Fruit fly (Drosophila melanogaster) whole organism, embryonic: ENCODE data around the gene CG5969.

Experiments
- ATbp ChIP-seq: fragments of 200-800 bp; sonication (Bioruptor generic); optimal IDR thresholded peaks from 2 replicates; lab custom pipeline; 2017; ENCODE audit warnings: missing biosample characterization, mild to moderate bottlenecking, missing genetic modification characterization, missing genetic modification reagents
- CG10543 ChIP-seq: fragments of 200-800 bp; sonication (Bioruptor generic); optimal IDR thresholded peaks from 3 replicates; lab custom pipeline; 2017; ENCODE audit warnings: missing biosample characterization, mild to moderate bottlenecking, missing genetic modification characterization, moderate library complexity
- CG11696 ChIP-seq: fragments of 200-800 bp; sonication (Bioruptor generic); IDR thresholded peaks from 2 replicates; pipeline ENCODE4 v1.3.6; 2022; ENCODE audit warnings: missing biosample characterization, missing genetic modification characterization
- CG14860 ChIP-seq: fragments of 200-800 bp; sonication (Bioruptor generic); IDR thresholded peaks from 3 replicates; pipeline ENCODE4 v1.3.6; 2022; ENCODE audit warnings: missing biosample characterization, missing genetic modification characterization; ENCODE audit not compliant: partially characterized antibody
- CG17829 ChIP-seq: fragments of 200-800 bp; optimal IDR thresholded peaks from 2 replicates; lab custom pipeline; 2019; ENCODE audit warnings: missing biosample characterization, mild to moderate bottlenecking, missing genetic modification characterization, moderate library complexity
- CG18262 ChIP-seq: fragments of 200-800 bp; optimal IDR thresholded peaks from 3 replicates; lab custom pipeline; 2019; ENCODE audit warnings: missing biosample characterization, mild to moderate bottlenecking, missing genetic modification characterization, moderate library complexity
- CG4282 ChIP-seq: fragments of 200-800 bp; sonication (Bioruptor generic); optimal IDR thresholded peaks from 2 replicates; lab custom pipeline; 2016; ENCODE audit warnings: missing biosample characterization, missing genetic modification characterization
- CG4328 ChIP-seq: fragments of 200-800 bp; sonication (Bioruptor generic); optimal IDR thresholded peaks from 3 replicates; lab custom pipeline; 2017; ENCODE audit warnings: missing biosample characterization, missing genetic modification reagents, missing genetic modification characterization
- CG4854 ChIP-seq: fragments of 200-800 bp; sonication (Bioruptor generic); optimal IDR thresholded peaks from 2 replicates; lab custom pipeline; 2016; ENCODE audit warnings: missing biosample characterization, missing genetic modification characterization, inconsistent platforms
- CG6254 ChIP-seq: fragments of 200-800 bp; sonication (Bioruptor generic); optimal IDR thresholded peaks from 3 replicates; lab custom pipeline; 2017; ENCODE audit warnings: mild to moderate bottlenecking, missing biosample characterization, missing genetic modification reagents, missing genetic modification characterization
- CG8281 ChIP-seq: fragments of 200-800 bp; sonication (Bioruptor generic); optimal IDR thresholded peaks from 2 replicates; lab custom pipeline; 2018; ENCODE audit warnings: missing biosample characterization, mild to moderate bottlenecking, missing genetic modification characterization, moderate library complexity
- CG9727 ChIP-seq: fragments of 200-800 bp; sonication (Bioruptor generic); optimal IDR thresholded peaks from 3 replicates; lab custom pipeline; 2017; ENCODE audit warnings: missing biosample characterization, mild to moderate bottlenecking, missing genetic modification characterization
- Doc3 ChIP-seq: fragments of 200-800 bp; sonication (Bioruptor generic); IDR thresholded peaks from 3 replicates; pipeline ENCODE4 v1.3.6; 2022; ENCODE audit warnings: missing biosample characterization, missing genetic modification characterization; ENCODE audit not compliant: partially characterized antibody
- Dref ChIP-seq: fragments of 200-800 bp; sonication (Bioruptor generic); IDR thresholded peaks from 2 replicates; pipeline ENCODE4 v1.3.6; 2022; ENCODE audit warnings: missing biosample characterization, missing genetic modification characterization
- Hr51 ChIP-seq, 2 experiments: fragments of 200-800 bp; sonication (Bioruptor generic); optimal IDR thresholded peaks; 2 replicates in 1 of 2; 3 replicates in 1 of 2; lab custom pipeline; 2016 to 2018; ENCODE audit warnings: missing biosample characterization in 2 of 2, missing genetic modification characterization in 2 of 2, mild to moderate bottlenecking in 1 of 2, moderate library complexity in 1 of 2
- MESR4 ChIP-seq: fragments of 200-800 bp; sonication (Bioruptor generic); optimal IDR thresholded peaks from 2 replicates; lab custom pipeline; 2018; ENCODE audit warnings: missing biosample characterization, mild to moderate bottlenecking, missing genetic modification characterization, moderate library complexity
- Max ChIP-seq: fragments of 200-800 bp; sonication (Bioruptor generic); optimal IDR thresholded peaks from 2 replicates; lab custom pipeline; 2016; ENCODE audit warnings: missing biosample characterization, mild to moderate bottlenecking, missing genetic modification characterization
- Meics ChIP-seq: fragments of 200-800 bp; sonication (Bioruptor generic); optimal IDR thresholded peaks from 2 replicates; lab custom pipeline; 2017; ENCODE audit warnings: missing biosample characterization, mild to moderate bottlenecking, missing genetic modification characterization
- Mrtf ChIP-seq: fragments of 200-800 bp; sonication (Bioruptor generic); IDR thresholded peaks from 3 replicates; pipeline ENCODE4 v1.3.6; 2022; ENCODE audit warnings: missing biosample characterization, missing genetic modification characterization
- NK7.1 ChIP-seq: fragments of 200-800 bp; sonication (Bioruptor generic); optimal IDR thresholded peaks from 3 replicates; lab custom pipeline; 2016; ENCODE audit warnings: missing biosample characterization, missing genetic modification characterization
- Optix ChIP-seq: fragments of 200-800 bp; sonication (Bioruptor generic); IDR thresholded peaks from 3 replicates; pipeline ENCODE4 v1.3.6; 2022; ENCODE audit warnings: missing biosample characterization, missing genetic modification characterization
- Rx ChIP-seq: fragments of 200-800 bp; sonication (Bioruptor generic); IDR thresholded peaks from 2 replicates; pipeline ENCODE4 v1.3.6; 2022; ENCODE audit warnings: missing biosample characterization, missing genetic modification characterization
- Six4 ChIP-seq: fragments of 200-800 bp; sonication (Bioruptor generic); optimal IDR thresholded peaks from 2 replicates; lab custom pipeline; 2016; ENCODE audit warnings: missing biosample characterization, missing genetic modification characterization
- Ssrp ChIP-seq: fragments of 200-800 bp; sonication (Bioruptor generic); optimal IDR thresholded peaks from 2 replicates; lab custom pipeline; 2018; ENCODE audit warnings: missing biosample characterization, mild to moderate bottlenecking, missing genetic modification characterization, moderate library complexity
- Stat92E ChIP-seq, 3 experiments: fragments of >200 bp in 2 of 3; fragments of 200-800 bp in 1 of 3; sonication (Bioruptor generic) in 1 of 3; optimal IDR thresholded peaks; 2 replicates each; lab custom pipeline; 2017 to 2019; ENCODE audit warnings: missing biosample characterization in 3 of 3, missing genetic modification characterization in 3 of 3, mild to moderate bottlenecking in 1 of 3, moderate library complexity in 1 of 3
- ac ChIP-seq: fragments of 200-800 bp; sonication (Bioruptor generic); optimal IDR thresholded peaks from 3 replicates; lab custom pipeline; 2017; ENCODE audit warnings: missing biosample characterization, mild to moderate bottlenecking, missing genetic modification characterization
- ash1 ChIP-seq: fragments of 200-800 bp; sonication (Bioruptor generic); optimal IDR thresholded peaks from 2 replicates; lab custom pipeline; 2018; ENCODE audit warnings: missing biosample characterization, mild to moderate bottlenecking, missing genetic modification characterization
- chinmo ChIP-seq: fragments of 200-800 bp; sonication (Bioruptor generic); IDR thresholded peaks from 4 replicates; pipeline ENCODE4 v1.3.6; 2022; ENCODE audit warnings: missing biosample characterization, missing genetic modification characterization; ENCODE audit not compliant: partially characterized antibody
- crol ChIP-seq: fragments of 200-800 bp; sonication (Bioruptor generic); IDR thresholded peaks from 2 replicates; pipeline ENCODE4 v1.3.6; 2022; ENCODE audit warnings: missing biosample characterization, missing genetic modification characterization
- esg ChIP-seq: fragments of 200-800 bp; sonication (Bioruptor generic); conservative IDR thresholded peaks from 2 replicates; pipeline ENCODE4 v1.3.6; 2022; ENCODE audit warnings: missing biosample characterization, missing genetic modification characterization
- gem ChIP-seq: fragments of 200-800 bp; sonication (Bioruptor generic); optimal IDR thresholded peaks from 2 replicates; lab custom pipeline; 2019; ENCODE audit warnings: missing biosample characterization, mild to moderate bottlenecking, missing genetic modification characterization, moderate library complexity
- kah ChIP-seq: fragments of 200-800 bp; sonication (Bioruptor generic); optimal IDR thresholded peaks from 2 replicates; lab custom pipeline; 2018; ENCODE audit warnings: missing biosample characterization, mild to moderate bottlenecking, missing genetic modification characterization
- lola ChIP-seq, 3 experiments: fragments of >200 bp in 2 of 3; fragments of 200-800 bp in 1 of 3; sonication (Bioruptor generic) in 1 of 3; optimal IDR thresholded peaks; 2 replicates each; lab custom pipeline; 2017 to 2019; ENCODE audit warnings: missing biosample characterization in 3 of 3, missing genetic modification characterization in 3 of 3, mild to moderate bottlenecking in 1 of 3, moderate library complexity in 1 of 3
- luna ChIP-seq: fragments of 200-800 bp; sonication (Bioruptor generic); optimal IDR thresholded peaks from 2 replicates; lab custom pipeline; 2016; ENCODE audit warnings: missing biosample characterization, missing genetic modification characterization
- onecut ChIP-seq: fragments of 200-800 bp; sonication (Bioruptor generic); IDR thresholded peaks from 2 replicates; pipeline ENCODE4 v1.3.6; 2022; ENCODE audit warnings: missing biosample characterization, missing genetic modification characterization
- pan ChIP-seq, 4 experiments: fragments of >200 bp in 3 of 4; fragments of 200-800 bp in 1 of 4; sonication (Bioruptor generic) in 1 of 4; optimal IDR thresholded peaks in 3 of 4; IDR thresholded peaks in 1 of 4; 2 replicates each; pipeline versions ENCODE4 v1.3.6 to Lab custom; 2017 to 2022; ENCODE audit warnings: missing biosample characterization in 2 of 4, missing genetic modification characterization in 2 of 4, mixed read lengths in 1 of 4
- pfk ChIP-seq: fragments of 200-800 bp; sonication (Bioruptor generic); optimal IDR thresholded peaks from 2 replicates; lab custom pipeline; 2018; ENCODE audit warnings: missing biosample characterization, mild to moderate bottlenecking, missing genetic modification characterization, moderate library complexity
- ranshi ChIP-seq: fragments of 200-800 bp; sonication (Bioruptor generic); IDR thresholded peaks from 2 replicates; pipeline ENCODE4 v1.3.6; 2022; ENCODE audit warnings: missing biosample characterization, missing genetic modification characterization
- run ChIP-seq: fragments of 200-800 bp; sonication (Bioruptor generic); optimal IDR thresholded peaks from 3 replicates; lab custom pipeline; 2018; ENCODE audit warnings: missing biosample characterization, mild to moderate bottlenecking, missing genetic modification characterization
- scrt ChIP-seq: fragments of 200-800 bp; sonication (Bioruptor generic); optimal IDR thresholded peaks from 2 replicates; lab custom pipeline; 2018; ENCODE audit warnings: missing biosample characterization, mild to moderate bottlenecking, missing genetic modification characterization, moderate library complexity
- sens ChIP-seq: fragments of 200-800 bp; sonication (Bioruptor generic); peaks from one replicate; lab custom pipeline; 2016; ENCODE audit warnings: missing biosample characterization, missing genetic modification characterization
- seq ChIP-seq: fragments of 200-800 bp; sonication (Bioruptor generic); IDR thresholded peaks from 2 replicates; pipeline ENCODE4 v1.3.6; 2022; ENCODE audit warnings: missing biosample characterization, missing genetic modification characterization
- shn ChIP-seq: fragments of 200-800 bp; sonication (Bioruptor generic); optimal IDR thresholded peaks from 3 replicates; lab custom pipeline; 2016; ENCODE audit warnings: missing biosample characterization, missing genetic modification characterization
- tap ChIP-seq: fragments of 200-800 bp; optimal IDR thresholded peaks from 3 replicates; lab custom pipeline; 2019; ENCODE audit warnings: missing biosample characterization, mild to moderate bottlenecking, missing genetic modification characterization, moderate library complexity
- tio ChIP-seq: fragments of 200-800 bp; sonication (Bioruptor generic); optimal IDR thresholded peaks from 2 replicates; lab custom pipeline; 2017; ENCODE audit warnings: missing biosample characterization, missing genetic modification characterization, inconsistent platforms
- unpg ChIP-seq: fragments of 200-800 bp; sonication (Bioruptor generic); optimal IDR thresholded peaks from 3 replicates; lab custom pipeline; 2018; ENCODE audit warnings: missing biosample characterization, mild to moderate bottlenecking, missing genetic modification characterization, moderate library complexity
- usp ChIP-seq: fragments of >200 bp; optimal IDR thresholded peaks from 2 replicates; lab custom pipeline; 2017; ENCODE audit warnings: missing biosample characterization, missing genetic modification characterization
- vfl ChIP-seq: fragments of 200-800 bp; sonication (Bioruptor generic); optimal IDR thresholded peaks from 2 replicates; lab custom pipeline; 2016; ENCODE audit warnings: missing biosample characterization, missing genetic modification characterization

The CG5969 gene

dm6 chr3L:20516519-20517178, 43.1 kb downstream of the CG5969 start (continued):
- TF ChIP-seq run (tag; lab: Kevin White, UChicago) (peak; percentile 30), CG17829 (tag; lab: Kevin White, UChicago) (peak; percentile 65), esg (peak; percentile 36; the same call in 1 of the 2 replicates), vfl (GFP tag; lab: Kevin White, UChicago) (no peak), CG18262 (peak; percentile 66), Mrtf (GFP tag; lab: Robert Waterston, UW) (peak; percentile 7; the same call in 1 of the 3 replicates), Optix (GFP tag; lab: Robert Waterston, UW) (no peak), CG11696 (no peak), MESR4 (GFP tag; lab: Kevin White, UChicago) (no peak), unpg (GFP tag; lab: Kevin White, UChicago) (peak; percentile 63), tio (GFP tag; lab: Kevin White, UChicago) (peak; percentile 4), Hr51 (GFP tag; optimal IDR thresholded peaks at IDR 0.05; lab: Kevin White, UChicago) (peak in 1 of 2 experiments; percentile 71), Max (GFP tag; lab: Kevin White, UChicago) (no peak), pan (optimal IDR thresholded peaks at IDR 0.05; lab: Kevin White, UChicago) (no peak), pan (GFP tag; optimal IDR thresholded peaks at IDR 0.05 in 1 of 2, IDR thresholded peaks at IDR 0.05 in 1 of 2) (peak in 1 of 2 experiments; percentile 54), CG8281 (tag; lab: Kevin White, UChicago) (no peak), luna (GFP tag; lab: Kevin White, UChicago) (no peak), ATbp (GFP tag; lab: Kevin White, UChicago) (peak; percentile 36), Ssrp (tag; lab: Kevin White, UChicago) (peak; percentile 51), kah (GFP tag; lab: Kevin White, UChicago) (no peak), CG6254 (peak; percentile 30), Dref (GFP tag; lab: Robert Waterston, UW) (no peak), CG10543 (peak; percentile 61), CG14860 (no peak), sens (peak; percentile 81), ac (GFP tag; lab: Kevin White, UChicago) (no peak), CG4854 (GFP tag; lab: Kevin White, UChicago) (no peak), tap (tag; lab: Kevin White, UChicago) (peak; percentile 64), seq (GFP tag; lab: Robert Waterston, UW) (no peak), crol (GFP tag; lab: Robert Waterston, UW) (no peak), lola (GFP tag; optimal IDR thresholded peaks at IDR 0.05; lab: Kevin White, UChicago) (peak in 1 of 3 experiments; percentile 46), pfk (GFP tag; lab: Kevin White, UChicago) (no peak), CG4328 (GFP tag; lab: Kevin White, UChicago) (no peak), Stat92E (GFP tag; optimal IDR thresholded peaks at IDR 0.05; lab: Kevin White, UChicago) (peak in 1 of 3 experiments; percentile 32), onecut (GFP tag; lab: Robert Waterston, UW) (no peak; the same call in 1 of the 2 replicates), scrt (GFP tag; lab: Kevin White, UChicago) (no peak), Meics (GFP tag; lab: Kevin White, UChicago) (peak; percentile 37), gem (tag; lab: Kevin White, UChicago) (peak; percentile 75), ash1 (GFP tag; lab: Kevin White, UChicago) (no peak), Rx (GFP tag; lab: Robert Waterston, UW) (no peak), chinmo (GFP tag; lab: Robert Waterston, UW) (peak; percentile 73; the same call in 1 of the 4 replicates), ranshi (no peak), CG9727 (no peak), usp (no peak), Six4 (GFP tag; lab: Kevin White, UChicago) (peak; percentile 42), CG4282 (GFP tag; lab: Kevin White, UChicago) (no peak), Doc3 (no peak), NK7.1 (GFP tag; lab: Kevin White, UChicago) (no peak), shn (no peak)
